Fruit fly (Drosophila melanogaster) Kc167 (cell line): Measurements from ENCODE around the gene run.

ENCODE experiments used
- Myc ChIP-seq: fragments of >200 bp; optimal IDR thresholded peaks from 2 replicates; lab custom pipeline; 2017; ENCODE audit warnings: missing external identifiers
- Sin3A ChIP-seq: fragments of >200 bp; optimal IDR thresholded peaks from 2 replicates; lab custom pipeline; 2018; ENCODE audit warnings: missing external identifiers
- h ChIP-seq: fragments of >200 bp; optimal IDR thresholded peaks from 3 replicates; lab custom pipeline; 2018; ENCODE audit warnings: missing external identifiers
- insv ChIP-seq: fragments of >200 bp; optimal IDR thresholded peaks from 3 replicates; lab custom pipeline; 2018; ENCODE audit warnings: missing external identifiers
- psq ChIP-seq: fragments of >200 bp; optimal IDR thresholded peaks from 2 replicates; lab custom pipeline; 2017; ENCODE audit warnings: missing external identifiers

- TF ChIP-seq h (lab: Kevin White, UChicago), result no peak
- no peak for TF ChIP-seq psq (lab: Kevin White, UChicago)
- TF ChIP-seq Myc (lab: Kevin White, UChicago), result no peak
- no peak for TF ChIP-seq Sin3A (lab: Kevin White, UChicago)
- no peak for TF ChIP-seq insv (lab: Kevin White, UChicago)
Observed at dm6 chrX:20731492-20731891, 41.0 kb downstream of the run start.
